Worm (Caenorhabditis elegans): ENCODE results near the gene C06E1.9.

C06E1.9 gene

DNA sequence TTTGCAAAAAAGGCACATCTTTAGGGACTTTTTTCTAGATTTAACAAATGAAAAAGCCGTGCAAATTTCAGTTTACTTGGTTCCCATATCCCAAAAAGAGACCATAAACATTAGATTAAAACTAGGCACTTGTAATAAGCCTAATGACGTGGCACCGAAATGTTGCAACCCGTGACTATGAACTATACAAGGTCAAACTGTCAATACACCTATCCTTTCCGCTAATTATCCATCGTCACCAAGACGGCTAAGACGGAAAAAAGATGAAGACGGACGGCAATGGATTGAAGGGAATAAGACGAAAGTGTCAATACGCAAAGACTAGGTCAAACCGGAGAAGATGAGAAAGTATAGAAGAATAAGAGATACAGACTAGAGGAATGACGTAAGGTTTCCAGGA is 10.6 kb downstream of the C06E1.9 start (continued):
- TF ChIP-seq snpc-1.3 (tag; optimal IDR thresholded peaks at IDR 0.05; ENCODE audit: insufficient read depth) (no peak), ceh-91 (GFP tag; IDR thresholded peaks at IDR 0.05) (no peak), akir-1 (GFP tag; optimal IDR thresholded peaks at IDR 0.05) (no peak), attf-5 (GFP tag; optimal IDR thresholded peaks at IDR 0.05) (no peak)

DNA sequence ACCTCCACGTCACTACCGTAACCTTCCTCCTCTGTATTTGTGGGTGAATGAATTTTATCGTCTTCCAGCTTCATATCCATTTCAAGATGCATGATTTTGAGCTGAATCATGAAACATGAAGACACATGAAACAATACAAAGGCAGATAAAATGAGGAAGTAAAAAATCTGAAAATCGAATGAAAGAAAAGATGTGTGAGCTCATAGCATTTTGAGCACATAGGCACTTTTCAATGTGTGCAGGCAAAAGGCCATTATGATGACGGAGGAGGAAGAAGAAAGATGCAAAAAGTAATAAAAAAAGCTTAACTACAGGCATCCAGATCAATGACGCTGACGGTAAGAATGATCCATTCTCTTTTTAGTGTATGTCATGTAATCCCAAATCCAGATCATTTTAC is 11.8 kb downstream of the C06E1.9 start, which contains the start of gene ztf-30:
Gene ztf-30, minus strand, starts transcription at position 101 of the 400 bp plus-strand sequence.
- TF ChIP-seq akir-1 (GFP tag; optimal IDR thresholded peaks at IDR 0.05) = no peak
- no peak for TF ChIP-seq ceh-58 (GFP tag; IDR thresholded peaks at IDR 0.05)
- no peak for TF ChIP-seq F39B2.1 (GFP tag; IDR thresholded peaks at IDR 0.05)
- TF ChIP-seq efl-1 (GFP tag; optimal IDR thresholded peaks at IDR 0.05) = no peak
- TF ChIP-seq mcd-1 (GFP tag; IDR thresholded peaks at IDR 0.05) = no peak
- TF ChIP-seq mxl-1 (tag; optimal IDR thresholded peaks at IDR 0.05) = no peak
- no peak for TF ChIP-seq F49E8.2 (tag; optimal IDR thresholded peaks at IDR 0.05; ENCODE audit: insufficient read depth)
- TF ChIP-seq lir-1 (GFP tag; conservative IDR thresholded peaks at IDR 0.05) = no peak
- no peak for TF ChIP-seq C06A6.2 (GFP tag; conservative IDR thresholded peaks at IDR 0.05)

DNA sequence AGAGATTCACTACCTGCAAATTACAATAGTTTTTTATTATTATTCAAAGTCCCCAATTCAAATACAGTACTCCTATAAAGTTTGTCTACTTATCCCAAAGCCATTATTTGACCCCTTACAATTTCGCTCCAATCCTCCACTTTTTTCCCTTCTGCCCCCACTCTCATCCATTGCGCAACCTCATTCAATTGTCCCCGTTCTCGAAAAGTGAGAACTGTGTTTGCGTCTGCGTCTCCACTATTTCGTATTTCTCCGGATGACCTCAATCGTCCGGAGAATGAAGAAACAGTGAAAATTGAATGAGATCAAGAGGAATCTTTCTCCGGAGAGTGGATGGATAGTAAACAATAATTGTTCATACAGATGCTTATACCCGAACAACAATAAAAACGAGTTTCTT is 12.9 kb downstream of the C06E1.9 start:
- TF ChIP-seq ceh-100 (GFP tag; IDR thresholded peaks at IDR 0.05) (no peak), nhr-90 (tag; optimal IDR thresholded peaks at IDR 0.05) (no peak), sptf-2 (GFP tag; optimal IDR thresholded peaks at IDR 0.05) (no peak), bed-1 (GFP tag; IDR thresholded peaks at IDR 0.05) (no peak), mel-28 (tag; optimal IDR thresholded peaks at IDR 0.05; ENCODE audit: borderline replicate concordance) (no peak), mes-4 (tag; optimal IDR thresholded peaks at IDR 0.05) (no peak), egrh-3 (GFP tag; IDR thresholded peaks at IDR 0.05) (no peak)

DNA sequence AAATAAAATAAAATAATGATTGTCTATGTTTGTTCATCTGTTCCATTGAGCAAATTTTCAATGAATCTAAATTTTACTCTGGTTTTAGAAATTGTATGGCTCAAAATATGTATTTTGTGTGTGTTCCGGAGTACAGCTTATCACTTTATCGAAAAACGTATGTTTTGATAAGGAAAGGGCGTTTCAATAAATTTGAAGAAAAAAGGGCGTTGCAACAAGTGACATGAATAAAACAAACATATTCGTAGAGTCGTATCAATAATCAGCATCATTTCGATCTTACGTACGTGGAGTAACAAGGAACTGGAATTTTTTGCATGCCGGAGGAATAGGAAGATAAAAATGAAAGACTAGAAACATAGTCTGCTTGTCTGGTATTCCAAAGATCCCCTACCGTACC is 15.5 kb downstream of the C06E1.9 start:
- TF ChIP-seq egl-44 (GFP tag; IDR thresholded peaks at IDR 0.05) = no peak
- no peak for TF ChIP-seq mes-4 (tag; optimal IDR thresholded peaks at IDR 0.05)
- peak; percentile 55 for TF ChIP-seq nhr-80 (tag; optimal IDR thresholded peaks at IDR 0.05)

DNA sequence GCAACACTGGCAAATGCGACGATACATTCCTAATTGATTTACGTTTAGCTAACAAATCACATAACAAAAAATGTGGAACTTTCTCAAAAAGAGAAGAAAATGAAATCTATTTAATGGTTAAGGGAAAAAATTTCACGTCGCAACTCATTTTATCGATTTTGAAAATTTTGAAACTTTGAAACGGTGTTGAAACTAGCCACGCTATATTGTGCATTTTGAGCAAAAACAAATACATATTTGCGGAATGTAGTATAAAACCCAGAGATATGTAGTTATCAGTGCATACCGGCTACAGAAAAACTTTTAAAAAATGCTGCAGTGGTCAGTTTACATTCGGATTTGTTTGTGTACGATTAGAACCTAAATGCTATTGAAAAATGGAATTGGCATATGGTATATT is 16.0 kb downstream of the C06E1.9 start, which contains the start of gene C06E1.7:
Gene C06E1.7, minus strand, starts transcription at position 101 of the 400 bp plus-strand sequence.
- no peak for TF ChIP-seq ama-1 (optimal IDR thresholded peaks at IDR 0.05)
- no peak for TF ChIP-seq ama-1 (GFP tag; optimal IDR thresholded peaks at IDR 0.05)
- TF ChIP-seq ccch-3 (GFP tag; optimal IDR thresholded peaks at IDR 0.05) = no peak
- TF ChIP-seq F39B2.1 (GFP tag; IDR thresholded peaks at IDR 0.05) = no peak
- no peak for TF ChIP-seq madf-3 (GFP tag; IDR thresholded peaks at IDR 0.05)
- no peak for TF ChIP-seq madf-10 (tag; optimal IDR thresholded peaks at IDR 0.05)
- TF ChIP-seq gei-17 (GFP tag; optimal IDR thresholded peaks at IDR 0.05) = no peak
- TF ChIP-seq efl-1 (GFP tag; optimal IDR thresholded peaks at IDR 0.05) = no peak

DNA sequence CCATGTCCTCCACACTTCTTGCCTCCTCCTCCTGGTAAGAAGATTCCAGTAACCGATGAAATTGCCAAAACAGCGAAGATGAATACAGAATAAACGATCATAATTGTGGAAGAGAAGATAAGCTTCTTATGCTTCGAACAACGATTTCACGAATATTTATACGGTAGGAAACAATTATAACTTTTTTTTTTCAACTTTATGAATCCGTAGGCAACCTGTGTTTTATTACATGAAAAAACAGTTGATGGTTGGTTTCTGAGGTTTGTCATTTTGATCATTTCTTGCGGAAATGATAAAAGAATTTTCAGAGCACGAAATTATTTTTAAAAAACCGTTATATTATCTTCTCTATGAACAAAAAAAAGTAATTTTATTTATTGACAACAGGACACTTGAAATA is 18.7 kb downstream of the C06E1.9 start, which contains the start of gene fipr-16:
Gene fipr-16, minus strand, starts transcription at position 101 of the 400 bp plus-strand sequence.
- TF ChIP-seq cebp-1 (GFP tag; IDR thresholded peaks at IDR 0.05) (no peak), cebp-1 (tag; optimal IDR thresholded peaks at IDR 0.05) (no peak), pha-4 (tag; optimal IDR thresholded peaks at IDR 0.05) (no peak), ama-1 (optimal IDR thresholded peaks at IDR 0.05) (no peak), ama-1 (GFP tag; optimal IDR thresholded peaks at IDR 0.05) (no peak), ztf-25 (GFP tag; IDR thresholded peaks at IDR 0.05) (no peak), Y53F4B.3 (GFP tag; IDR thresholded peaks at IDR 0.05) (no peak), T07F8.4 (tag; optimal IDR thresholded peaks at IDR 0.05) (no peak), ztf-6 (GFP tag; IDR thresholded peaks at IDR 0.05) (no peak), cebp-2 (GFP tag; IDR thresholded peaks at IDR 0.05) (no peak), somi-1 (GFP tag; optimal IDR thresholded peaks at IDR 0.05) (no peak), F33H1.4 (GFP tag; IDR thresholded peaks at IDR 0.05) (no peak), die-1 (tag; optimal IDR thresholded peaks at IDR 0.05) (no peak), F57A8.1 (GFP tag; optimal IDR thresholded peaks at IDR 0.05) (no peak), atf-7 (tag; optimal IDR thresholded peaks at IDR 0.05) (no peak), C06A6.2 (GFP tag; conservative IDR thresholded peaks at IDR 0.05) (no peak)
